Fruit fly (Drosophila melanogaster): ENCODE measurements around the gene CG32971.

DNA sequence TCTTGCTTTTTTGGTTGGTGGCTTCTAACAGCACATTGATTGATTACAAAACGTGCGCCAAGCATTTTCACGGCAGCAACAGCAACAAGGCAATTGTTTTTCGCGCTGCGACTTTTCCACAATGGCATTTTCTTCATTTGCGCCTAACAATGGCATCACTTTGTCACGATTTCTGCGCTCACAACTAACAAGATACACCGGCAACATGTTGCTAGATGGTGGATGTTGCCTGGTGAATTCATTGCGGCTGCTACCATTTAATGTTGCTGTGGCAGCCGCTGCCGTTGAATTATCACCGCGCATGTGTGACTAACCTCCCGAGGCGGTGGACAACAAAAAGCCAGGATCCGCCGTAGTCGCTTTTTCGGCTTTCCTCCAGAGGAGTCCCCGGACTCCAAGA, 19.3 kb downstream of the CG32971 start:
- no peak for TF ChIP-seq Snoo (tag; optimal IDR thresholded peaks at IDR 0.05)
- no peak for TF ChIP-seq CG8159 (tag; optimal IDR thresholded peaks at IDR 0.05)
- no peak for TF ChIP-seq EcR (GFP tag; optimal IDR thresholded peaks at IDR 0.05)
- TF ChIP-seq CG32121 (GFP tag; IDR thresholded peaks at IDR 0.05), result no peak
- TF ChIP-seq CG9948 (tag; optimal IDR thresholded peaks at IDR 0.05), result no peak
- no peak for TF ChIP-seq Pif1A (GFP tag; optimal IDR thresholded peaks at IDR 0.05)
- TF ChIP-seq CG10348 (GFP tag; IDR thresholded peaks at IDR 0.05), result no peak
- TF ChIP-seq CG14655 (GFP tag; optimal IDR thresholded peaks at IDR 0.05), result no peak
- TF ChIP-seq CG17806 (tag; optimal IDR thresholded peaks at IDR 0.05), result no peak

Data from whole organism, pupa.